Fruit fly (Drosophila melanogaster) whole organism, pupa: ENCODE data around the gene CG14135.

Experiments
- CG10348 ChIP-seq: fragments of 200-800 bp; sonication (Bioruptor generic); IDR thresholded peaks from 2 replicates; pipeline ENCODE4 v1.3.6; 2022; ENCODE audit warnings: missing biosample characterization, missing genetic modification characterization
- CG12605 ChIP-seq: fragments of 200-800 bp; sonication (Bioruptor generic); IDR thresholded peaks from 2 replicates; pipeline ENCODE4 v1.3.6; 2022; ENCODE audit warnings: missing biosample characterization, missing genetic modification characterization
- CG13204 ChIP-seq: fragments of 200-800 bp; sonication (Bioruptor generic); optimal IDR thresholded peaks from 2 replicates; lab custom pipeline; 2018; ENCODE audit warnings: missing biosample characterization, mild to moderate bottlenecking, missing genetic modification characterization, moderate library complexity
- CG14655 ChIP-seq: fragments of 200-800 bp; sonication (Bioruptor generic); optimal IDR thresholded peaks from 3 replicates; lab custom pipeline; 2017; ENCODE audit warnings: mild to moderate bottlenecking, missing biosample characterization, missing genetic modification reagents, missing genetic modification characterization
- CG34367 ChIP-seq: fragments of 200-800 bp; sonication (Bioruptor generic); optimal IDR thresholded peaks from 2 replicates; lab custom pipeline; 2018; ENCODE audit warnings: missing biosample characterization, mild to moderate bottlenecking, missing genetic modification characterization
- CG8159 ChIP-seq: fragments of 200-800 bp; sonication (Bioruptor generic); optimal IDR thresholded peaks from 3 replicates; lab custom pipeline; 2018; ENCODE audit warnings: missing biosample characterization, mild to moderate bottlenecking, missing genetic modification characterization, moderate library complexity
- CG8301 ChIP-seq: fragments of 200-800 bp; sonication (Bioruptor generic); optimal IDR thresholded peaks from 2 replicates; lab custom pipeline; 2018; ENCODE audit warnings: missing biosample characterization, mild to moderate bottlenecking, missing genetic modification characterization
- EcR ChIP-seq: fragments of 200-800 bp; sonication (Bioruptor generic); optimal IDR thresholded peaks from 3 replicates; lab custom pipeline; 2019; ENCODE audit warnings: missing biosample characterization, missing genetic modification characterization, mild to moderate bottlenecking, moderate library complexity, missing genetic modification reagents
- Pif1B ChIP-seq: fragments of 200-800 bp; sonication (Bioruptor generic); optimal IDR thresholded peaks from 3 replicates; lab custom pipeline; 2016; ENCODE audit warnings: missing biosample characterization, missing genetic modification characterization
- Snoo ChIP-seq: fragments of 200-800 bp; sonication (Bioruptor generic); optimal IDR thresholded peaks from 3 replicates; lab custom pipeline; 2017; ENCODE audit warnings: missing biosample characterization, mild to moderate bottlenecking, missing genetic modification characterization, inconsistent platforms
- fd96Ca ChIP-seq: fragments of 200-800 bp; sonication (Bioruptor generic); IDR thresholded peaks from 3 replicates; pipeline ENCODE4 v1.3.6; 2022; ENCODE audit warnings: missing biosample characterization, missing genetic modification characterization
- gl ChIP-seq: fragments of 200-800 bp; sonication (Bioruptor generic); optimal IDR thresholded peaks from 2 replicates; lab custom pipeline; 2018; ENCODE audit warnings: missing biosample characterization, mild to moderate bottlenecking, missing genetic modification characterization

DNA sequence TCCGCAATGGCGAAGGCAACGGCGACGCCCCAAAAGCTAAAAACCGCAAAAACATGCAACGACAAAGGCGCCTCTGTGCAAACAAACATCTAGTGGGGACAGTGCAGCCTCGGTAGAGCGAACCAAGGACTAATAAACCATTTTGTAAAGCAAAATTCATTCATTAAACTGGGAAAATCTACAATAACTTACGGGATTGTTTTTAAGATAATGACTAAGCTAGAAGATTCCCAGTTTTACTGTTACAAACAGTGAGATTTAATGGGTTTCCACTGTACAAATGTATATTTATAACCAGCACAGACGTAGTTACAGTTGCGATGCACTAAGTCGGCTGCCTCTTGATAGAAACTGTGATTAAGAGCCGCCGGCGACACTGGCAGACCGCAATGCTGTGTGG is 35.2 kb upstream of the CG14135 start:
- TF ChIP-seq CG8159 (tag; lab: Kevin White, UChicago), result peak; percentile 59
- no peak for TF ChIP-seq Snoo (tag; lab: Kevin White, UChicago)
- peak; percentile 82 for TF ChIP-seq CG14655
- TF ChIP-seq CG34367 (tag; lab: Kevin White, UChicago), result peak; percentile 37
- peak; percentile 85; the same call in 1 of the 2 replicates for TF ChIP-seq CG10348
- TF ChIP-seq Pif1B (GFP tag; lab: Kevin White, UChicago), result peak; percentile 7
- TF ChIP-seq fd96Ca (GFP tag; lab: Robert Waterston, UW), result peak; percentile 91
- TF ChIP-seq CG13204 (GFP tag; lab: Kevin White, UChicago), result no peak
- no peak for TF ChIP-seq EcR (GFP tag; lab: Kevin White, UChicago)
- TF ChIP-seq CG8301, result peak; percentile 63
- no peak for TF ChIP-seq gl (tag; lab: Kevin White, UChicago)
- no peak; the same call in 1 of the 2 replicates for TF ChIP-seq CG12605
